Fruit fly (Drosophila melanogaster) whole organism, embryonic: ENCODE data around the gene CG8564.

Experiments used
- Asciz ChIP-seq: fragments of 200-800 bp; sonication (Bioruptor generic); optimal IDR thresholded peaks from 2 replicates; lab custom pipeline; 2017; ENCODE audit warnings: missing biosample characterization, mild to moderate bottlenecking, missing genetic modification characterization, missing genetic modification reagents
- CG10565 ChIP-seq: fragments of 200-800 bp; sonication (Bioruptor generic); optimal IDR thresholded peaks from 3 replicates; lab custom pipeline; 2016; ENCODE audit warnings: missing biosample characterization, mild to moderate bottlenecking, missing genetic modification characterization
- CG11093 ChIP-seq: fragments of 200-800 bp; sonication (Bioruptor generic); IDR thresholded peaks from 3 replicates; pipeline ENCODE4 v1.3.6; 2022; ENCODE audit warnings: missing biosample characterization, missing genetic modification characterization
- CG11560 ChIP-seq: fragments of 200-800 bp; sonication (Bioruptor generic); IDR thresholded peaks from 3 replicates; pipeline ENCODE4 v1.3.6; 2022; ENCODE audit warnings: missing biosample characterization, missing genetic modification characterization
- CG12155 ChIP-seq: fragments of 200-800 bp; sonication (Bioruptor generic); optimal IDR thresholded peaks from 3 replicates; lab custom pipeline; 2016; ENCODE audit warnings: missing biosample characterization, missing genetic modification characterization
- CG15011 ChIP-seq: fragments of 200-800 bp; sonication (Bioruptor generic); optimal IDR thresholded peaks from 3 replicates; lab custom pipeline; 2018; ENCODE audit warnings: missing biosample characterization, mild to moderate bottlenecking, missing genetic modification characterization
- CG1647 ChIP-seq: fragments of 200-800 bp; sonication (Bioruptor generic); optimal IDR thresholded peaks from 3 replicates; lab custom pipeline; 2016; ENCODE audit warnings: missing biosample characterization, missing genetic modification characterization
- CG16863 ChIP-seq: fragments of 200-800 bp; sonication (Bioruptor generic); optimal IDR thresholded peaks from 3 replicates; lab custom pipeline; 2016; ENCODE audit warnings: missing biosample characterization, missing genetic modification characterization
- CG17829 ChIP-seq: fragments of 200-800 bp; optimal IDR thresholded peaks from 2 replicates; lab custom pipeline; 2019; ENCODE audit warnings: missing biosample characterization, mild to moderate bottlenecking, missing genetic modification characterization, moderate library complexity
- CG3065 ChIP-seq: fragments of 200-800 bp; sonication (Bioruptor generic); optimal IDR thresholded peaks from 2 replicates; lab custom pipeline; 2016; ENCODE audit warnings: missing biosample characterization, missing genetic modification characterization
- CG5953 ChIP-seq: fragments of 200-800 bp; sonication (Bioruptor generic); IDR thresholded peaks from 2 replicates; pipeline ENCODE4 v1.3.6; 2022; ENCODE audit warnings: missing biosample characterization, missing genetic modification characterization
- CG6254 ChIP-seq: fragments of 200-800 bp; sonication (Bioruptor generic); optimal IDR thresholded peaks from 3 replicates; lab custom pipeline; 2017; ENCODE audit warnings: mild to moderate bottlenecking, missing biosample characterization, missing genetic modification reagents, missing genetic modification characterization
- CG6654 ChIP-seq: fragments of 200-800 bp; sonication (Bioruptor generic); optimal IDR thresholded peaks from 2 replicates; lab custom pipeline; 2017; ENCODE audit warnings: missing biosample characterization, mild to moderate bottlenecking, missing genetic modification characterization
- CG8089 ChIP-seq: fragments of 200-800 bp; sonication (Bioruptor generic); optimal IDR thresholded peaks from 3 replicates; lab custom pipeline; 2016; ENCODE audit warnings: missing biosample characterization, missing genetic modification characterization
- CG8765 ChIP-seq: fragments of 200-800 bp; sonication (Bioruptor generic); IDR thresholded peaks from 2 replicates; pipeline ENCODE4 v1.3.6; 2022; ENCODE audit warnings: missing biosample characterization, missing genetic modification characterization
- CG9215 ChIP-seq: fragments of 200-800 bp; sonication (Bioruptor generic); IDR thresholded peaks from 2 replicates; pipeline ENCODE4 v1.3.6; 2022; ENCODE audit warnings: missing biosample characterization, missing genetic modification characterization
- CG9797 ChIP-seq: fragments of 200-800 bp; sonication (Bioruptor generic); optimal IDR thresholded peaks from 3 replicates; lab custom pipeline; 2018; ENCODE audit warnings: missing biosample characterization, mild to moderate bottlenecking, missing genetic modification characterization
- CG9817 ChIP-seq: fragments of 200-800 bp; sonication (Bioruptor generic); optimal IDR thresholded peaks from 2 replicates; lab custom pipeline; 2018; ENCODE audit warnings: missing biosample characterization, mild to moderate bottlenecking, missing genetic modification characterization, moderate library complexity
- CrebB ChIP-seq: fragments of 200-800 bp; sonication (Bioruptor generic); optimal IDR thresholded peaks from 3 replicates; lab custom pipeline; 2018; ENCODE audit warnings: missing biosample characterization, mild to moderate bottlenecking, missing genetic modification characterization
- Elba2 ChIP-seq: fragments of 200-800 bp; sonication (Bioruptor generic); optimal IDR thresholded peaks from 3 replicates; lab custom pipeline; 2016; ENCODE audit warnings: missing biosample characterization, missing genetic modification characterization
- Ets65A ChIP-seq: fragments of 200-800 bp; sonication (Bioruptor generic); peaks from one replicate; lab custom pipeline; 2016; ENCODE audit warnings: missing biosample characterization, missing genetic modification characterization
- Ets97D ChIP-seq: fragments of 200-800 bp; sonication (Bioruptor generic); optimal IDR thresholded peaks from 3 replicates; lab custom pipeline; 2016; ENCODE audit warnings: missing biosample characterization, missing genetic modification characterization
- Hr3 ChIP-seq: fragments of 200-800 bp; sonication (Bioruptor generic); optimal IDR thresholded peaks from 3 replicates; lab custom pipeline; 2016; ENCODE audit warnings: missing biosample characterization, missing genetic modification characterization
- Hr51 ChIP-seq, 2 experiments: fragments of 200-800 bp; sonication (Bioruptor generic); optimal IDR thresholded peaks; 2 replicates in 1 of 2; 3 replicates in 1 of 2; lab custom pipeline; 2016 to 2018; ENCODE audit warnings: missing biosample characterization in 2 of 2, missing genetic modification characterization in 2 of 2, mild to moderate bottlenecking in 1 of 2, moderate library complexity in 1 of 2
- Nf-YC ChIP-seq: fragments of 200-800 bp; optimal IDR thresholded peaks from 3 replicates; lab custom pipeline; 2019; ENCODE audit warnings: missing biosample characterization, mild to moderate bottlenecking, missing genetic modification characterization, moderate library complexity
- PHDP ChIP-seq: fragments of 200-800 bp; sonication (Bioruptor generic); optimal IDR thresholded peaks from 3 replicates; lab custom pipeline; 2018; ENCODE audit warnings: missing biosample characterization, mild to moderate bottlenecking, missing genetic modification characterization, moderate library complexity
- Rx ChIP-seq: fragments of 200-800 bp; sonication (Bioruptor generic); IDR thresholded peaks from 2 replicates; pipeline ENCODE4 v1.3.6; 2022; ENCODE audit warnings: missing biosample characterization, missing genetic modification characterization
- Scr ChIP-seq: fragments of 200-800 bp; sonication (Bioruptor generic); IDR thresholded peaks from 2 replicates; pipeline ENCODE4 v1.3.6; 2022; ENCODE audit warnings: missing biosample characterization, missing genetic modification characterization; ENCODE audit not compliant: partially characterized antibody
- Side ChIP-seq: fragments of 200-800 bp; sonication (Bioruptor generic); optimal IDR thresholded peaks from 2 replicates; lab custom pipeline; 2016; ENCODE audit warnings: missing biosample characterization, missing genetic modification characterization
- Sin3A ChIP-seq: fragments of >200 bp; optimal IDR thresholded peaks from 2 replicates; lab custom pipeline; 2018
- Usf ChIP-seq: fragments of 200-800 bp; sonication (Bioruptor generic); optimal IDR thresholded peaks from 2 replicates; lab custom pipeline; 2017; ENCODE audit warnings: missing genotype, missing biosample characterization, missing genetic modification characterization
- ash1 ChIP-seq: fragments of 200-800 bp; sonication (Bioruptor generic); optimal IDR thresholded peaks from 2 replicates; lab custom pipeline; 2018; ENCODE audit warnings: missing biosample characterization, mild to moderate bottlenecking, missing genetic modification characterization
- cas ChIP-seq: fragments of 200-800 bp; sonication (Bioruptor generic); IDR thresholded peaks from 2 replicates; pipeline ENCODE4 v1.3.6; 2022; ENCODE audit warnings: missing biosample characterization, missing genetic modification characterization
- crp ChIP-seq, 2 experiments: fragments of 200-800 bp; sonication (Bioruptor generic); optimal IDR thresholded peaks; 2 replicates in 1 of 2; 3 replicates in 1 of 2; lab custom pipeline; 2017; ENCODE audit warnings: missing biosample characterization in 2 of 2, missing genetic modification characterization in 2 of 2, mild to moderate bottlenecking in 1 of 2, moderate library complexity in 1 of 2
- cwo ChIP-seq: fragments of 200-800 bp; sonication (Bioruptor generic); optimal IDR thresholded peaks from 3 replicates; lab custom pipeline; 2017; ENCODE audit warnings: missing biosample characterization, missing genetic modification characterization, mild to moderate bottlenecking, moderate library complexity, missing genetic modification reagents
- ewg ChIP-seq: fragments of 200-800 bp; sonication (Bioruptor generic); optimal IDR thresholded peaks from 3 replicates; lab custom pipeline; 2017; ENCODE audit warnings: mild to moderate bottlenecking, missing biosample characterization, missing genetic modification reagents, missing genetic modification characterization
- eyg ChIP-seq: fragments of 200-800 bp; sonication (Bioruptor generic); optimal IDR thresholded peaks from 3 replicates; lab custom pipeline; 2016; ENCODE audit warnings: missing biosample characterization, missing genetic modification characterization
- fd96Cb ChIP-seq: fragments of 200-800 bp; sonication (Bioruptor generic); optimal IDR thresholded peaks from 2 replicates; lab custom pipeline; 2018; ENCODE audit warnings: missing biosample characterization, mild to moderate bottlenecking, missing genetic modification characterization, moderate library complexity
- ftz-f1 ChIP-seq: fragments of 200-800 bp; sonication (Bioruptor generic); optimal IDR thresholded peaks from 2 replicates; lab custom pipeline; 2016; ENCODE audit warnings: missing biosample characterization, missing genetic modification characterization
- gce ChIP-seq: fragments of 200-800 bp; sonication (Bioruptor generic); IDR thresholded peaks from 3 replicates; pipeline ENCODE4 v1.3.6; 2022; ENCODE audit warnings: missing biosample characterization, missing genetic modification characterization
- gt ChIP-seq: fragments of 200-800 bp; sonication (Bioruptor generic); IDR thresholded peaks from 2 replicates; pipeline ENCODE4 v1.3.6; 2022; ENCODE audit warnings: missing biosample characterization, missing genetic modification characterization
- kay ChIP-seq: fragments of 200-800 bp; sonication (Bioruptor generic); optimal IDR thresholded peaks from 2 replicates; lab custom pipeline; 2016; ENCODE audit warnings: missing biosample characterization, missing genetic modification characterization
- phol ChIP-seq: fragments of 200-800 bp; sonication (Bioruptor generic); optimal IDR thresholded peaks from 3 replicates; lab custom pipeline; 2018; ENCODE audit warnings: missing biosample characterization, mild to moderate bottlenecking, missing genetic modification characterization, moderate library complexity
- pros ChIP-seq: fragments of 200-800 bp; sonication (Bioruptor generic); optimal IDR thresholded peaks from 3 replicates; lab custom pipeline; 2019; ENCODE audit warnings: missing biosample characterization, mild to moderate bottlenecking, missing genetic modification characterization, moderate library complexity
- run ChIP-seq: fragments of 200-800 bp; sonication (Bioruptor generic); optimal IDR thresholded peaks from 3 replicates; lab custom pipeline; 2018; ENCODE audit warnings: missing biosample characterization, mild to moderate bottlenecking, missing genetic modification characterization
- scrt ChIP-seq: fragments of 200-800 bp; sonication (Bioruptor generic); optimal IDR thresholded peaks from 2 replicates; lab custom pipeline; 2018; ENCODE audit warnings: missing biosample characterization, mild to moderate bottlenecking, missing genetic modification characterization, moderate library complexity
- sd ChIP-seq: fragments of 200-800 bp; sonication (Bioruptor generic); optimal IDR thresholded peaks from 3 replicates; lab custom pipeline; 2018; ENCODE audit warnings: missing biosample characterization, mild to moderate bottlenecking, missing genetic modification characterization, moderate library complexity
- sim ChIP-seq: fragments of 200-800 bp; sonication (Bioruptor generic); IDR thresholded peaks from 2 replicates; pipeline ENCODE4 v1.3.6; 2022; ENCODE audit warnings: missing biosample characterization, missing genetic modification characterization
- usp ChIP-seq: fragments of >200 bp; optimal IDR thresholded peaks from 2 replicates; lab custom pipeline; 2017; ENCODE audit warnings: missing biosample characterization, missing genetic modification characterization
- vfl ChIP-seq: fragments of 200-800 bp; sonication (Bioruptor generic); optimal IDR thresholded peaks from 2 replicates; lab custom pipeline; 2016; ENCODE audit warnings: missing biosample characterization, missing genetic modification characterization

CG8564 gene

dm6 chr3L:7356386-7357117, 31.2 kb downstream of the CG8564 start, which contains the start of gene CTCF (continued):
- TF ChIP-seq CG3065 (GFP tag; lab: Kevin White, UChicago) (no peak), CG11560 (tag; lab: Robert Waterston, UW) (no peak), CrebB (no peak), phol (tag; lab: Kevin White, UChicago) (peak; percentile 100), Elba2 (GFP tag; lab: Kevin White, UChicago) (no peak), CG9797 (GFP tag; lab: Kevin White, UChicago) (peak; percentile 36), CG10565 (GFP tag; lab: Kevin White, UChicago) (no peak), cwo (GFP tag; lab: Kevin White, UChicago) (no peak), CG16863 (GFP tag; lab: Kevin White, UChicago) (peak; percentile 40), Ets97D (peak; percentile 70), CG9215 (GFP tag; lab: Robert Waterston, UW) (no peak), CG6654 (GFP tag; lab: Kevin White, UChicago) (peak; percentile 29), Ets65A (peak; percentile 91), CG12155 (GFP tag; lab: Kevin White, UChicago) (peak; percentile 30), CG6254 (GFP tag; lab: Kevin White, UChicago) (no peak), gce (GFP tag; lab: Robert Waterston, UW) (peak; percentile 62; the same call in 1 of the 3 replicates), Hr51 (GFP tag; optimal IDR thresholded peaks at IDR 0.05; lab: Kevin White, UChicago) (no peak), Asciz (peak; percentile 53), eyg (no peak), kay (GFP tag; lab: Kevin White, UChicago) (no peak), sd (tag; lab: Kevin White, UChicago) (peak; percentile 64), CG5953 (GFP tag; lab: Robert Waterston, UW) (no peak), CG8765 (GFP tag; lab: Robert Waterston, UW) (no peak), ash1 (GFP tag; lab: Kevin White, UChicago) (no peak), vfl (no peak), Nf-YC (tag; lab: Kevin White, UChicago) (peak; percentile 65), crp (GFP tag; optimal IDR thresholded peaks at IDR 0.05; lab: Kevin White, UChicago) (peak in 1 of 2 experiments; percentile 72), CG17829 (tag; lab: Kevin White, UChicago) (peak; percentile 72), CG8089 (peak; percentile 2), fd96Cb (tag; lab: Kevin White, UChicago) (peak; percentile 25), run (tag; lab: Kevin White, UChicago) (no peak), pros (peak; percentile 12), Hr3 (peak; percentile 13), gt (GFP tag; lab: Robert Waterston, UW) (peak; percentile 22; the same call in 1 of the 2 replicates), ewg (GFP tag; lab: Kevin White, UChicago) (peak; percentile 16), Side (GFP tag; lab: Kevin White, UChicago) (no peak), scrt (GFP tag; lab: Kevin White, UChicago) (no peak), Sin3A (lab: Kevin White, UChicago) (peak; percentile 44), CG1647 (GFP tag; lab: Kevin White, UChicago) (peak; percentile 17), cas (no peak), ftz-f1 (peak; percentile 29), CG15011 (GFP tag; lab: Kevin White, UChicago) (no peak), Rx (GFP tag; lab: Robert Waterston, UW) (no peak), Scr (GFP tag; lab: Robert Waterston, UW) (peak; percentile 80), CG9817 (tag; lab: Kevin White, UChicago) (peak; percentile 16), usp (GFP tag; lab: Kevin White, UChicago) (no peak), Usf (GFP tag; lab: Kevin White, UChicago) (no peak), PHDP (tag; lab: Kevin White, UChicago) (peak; percentile 28), CG11093 (0 out of 3 replicates have a peak, but pooled peaks have one; percentile 25), sim (no peak)
